1 fruit fly cellular context compared by ENCODE assay signal in genomic region chr3L:731469-731868, dm6.
TF ChIP-seq lines count a peak whose summit lies in the region.

No protein-coding gene starts in this region.

TF ChIP-seq in whole organism, prepupa, 60 proteins besides CTCF, POLR2A, EP300 and RAD21 (continued from another document):
- no peak for TF ChIP-seq CG11902 (GFP tag; optimal IDR thresholded peaks at IDR 0.05; lab: Kevin White, UChicago)
- no peak for TF ChIP-seq CG9139 (GFP tag; optimal IDR thresholded peaks at IDR 0.05; lab: Kevin White, UChicago)
- TF ChIP-seq Ets21C (GFP tag; optimal IDR thresholded peaks at IDR 0.05; lab: Kevin White, UChicago), result no peak
- TF ChIP-seq Hr4 (GFP tag; optimal IDR thresholded peaks at IDR 0.05; lab: Kevin White, UChicago), result no peak
- TF ChIP-seq CG4318 (GFP tag; optimal IDR thresholded peaks at IDR 0.05; lab: Kevin White, UChicago), result no peak
- TF ChIP-seq cyc (GFP tag; optimal IDR thresholded peaks at IDR 0.05; lab: Kevin White, UChicago), result peak; percentile 5
- TF ChIP-seq Eip78C (GFP tag; lab: Kevin White, UChicago), result peak; percentile 30
- TF ChIP-seq achi (GFP tag; optimal IDR thresholded peaks at IDR 0.05; lab: Kevin White, UChicago), result peak; percentile 44
- TF ChIP-seq CG6792 (GFP tag; optimal IDR thresholded peaks at IDR 0.05; lab: Kevin White, UChicago), result no peak
- TF ChIP-seq Smox (GFP tag; optimal IDR thresholded peaks at IDR 0.05; lab: Kevin White, UChicago), result no peak
- no peak for TF ChIP-seq Hr39 (GFP tag; optimal IDR thresholded peaks at IDR 0.05; lab: Kevin White, UChicago)
- no peak for TF ChIP-seq dsx (GFP tag; optimal IDR thresholded peaks at IDR 0.05; lab: Kevin White, UChicago; ENCODE audit: poor library complexity, severe bottlenecking)
- peak; percentile 55 for TF ChIP-seq Ets96B (tag; optimal IDR thresholded peaks at IDR 0.05; lab: Kevin White, UChicago)
